Worm (Caenorhabditis elegans): Measurements from ENCODE around the gene F59B2.13.
"Not testable (repeated sequence)": the region's sequence is repeated elsewhere in the genome, so short reads cannot be mapped to it uniquely, and the experiment has no call there.

Gene F59B2.13

ce11 chrIII:9001899-9002298, 25.0 kb downstream of the F59B2.13 start, which contains the start of gene rpn-6.2:
rpn-6.2 (minus strand) TSS chrIII:9001999.
- TF ChIP-seq ceh-82 (tag; optimal IDR thresholded peaks at IDR 0.05): no peak
- TF ChIP-seq nhr-76 (tag; optimal IDR thresholded peaks at IDR 0.05): no peak
- TF ChIP-seq mdl-1 (tag; optimal IDR thresholded peaks at IDR 0.05): no peak
- no peak for TF ChIP-seq fos-1 (tag; optimal IDR thresholded peaks at IDR 0.05)
- no peak for TF ChIP-seq jun-1 (tag; optimal IDR thresholded peaks at IDR 0.05)
- no peak for TF ChIP-seq ztf-11 (tag; optimal IDR thresholded peaks at IDR 0.05)
- no peak for TF ChIP-seq elt-1 (tag; optimal IDR thresholded peaks at IDR 0.05)
- no peak for TF ChIP-seq nhr-67 (tag; optimal IDR thresholded peaks at IDR 0.05)
- TF ChIP-seq mml-1 (tag; optimal IDR thresholded peaks at IDR 0.05): no peak

ce11 chrIII:9001491-9001890, 25.4 kb downstream of the F59B2.13 start:
- no peak for TF ChIP-seq unc-62 (GFP tag; optimal IDR thresholded peaks at IDR 0.05)
- no peak for TF ChIP-seq ztf-4 (tag; optimal IDR thresholded peaks at IDR 0.05)
- no peak for TF ChIP-seq nhr-76 (tag; optimal IDR thresholded peaks at IDR 0.05)

ce11 chrIII:8999508-8999907, 27.3 kb downstream of the F59B2.13 start, which contains the start of gene F59B2.3:
F59B2.3 (minus strand) TSS chrIII:8999766.
- peak; percentile 5 for TF ChIP-seq elt-2 (tag; optimal IDR thresholded peaks at IDR 0.05)
- no peak for TF ChIP-seq sea-2 (GFP tag; optimal IDR thresholded peaks at IDR 0.05)

ce11 chrIII:8998884-8999283, 28.0 kb downstream of the F59B2.13 start:
- no peak for TF ChIP-seq ztf-4 (tag; optimal IDR thresholded peaks at IDR 0.05)
- TF ChIP-seq hmg-11 (tag; optimal IDR thresholded peaks at IDR 0.05): peak; percentile 19

ce11 chrIII:8997821-8998220, 29.0 kb downstream of the F59B2.13 start:
- TF ChIP-seq elt-2 (tag; optimal IDR thresholded peaks at IDR 0.05) (peak; percentile 79), fos-1 (tag; optimal IDR thresholded peaks at IDR 0.05) (no peak), pqm-1 (tag; optimal IDR thresholded peaks at IDR 0.05) (peak; percentile 47)

ce11 chrIII:8996686-8997085, 30.2 kb downstream of the F59B2.13 start, which contains the start of gene skat-1:
skat-1 (minus strand) TSS chrIII:8996786.
- TF ChIP-seq ZK546.5 (tag; optimal IDR thresholded peaks at IDR 0.05): no peak
- no peak for TF ChIP-seq ceh-9 (tag; optimal IDR thresholded peaks at IDR 0.05)
- no peak for TF ChIP-seq elt-1 (tag; optimal IDR thresholded peaks at IDR 0.05)
- TF ChIP-seq ceh-16 (tag; optimal IDR thresholded peaks at IDR 0.05): no peak
- TF ChIP-seq mdl-1 (tag; optimal IDR thresholded peaks at IDR 0.05): no peak
- no peak for TF ChIP-seq pqm-1 (tag; optimal IDR thresholded peaks at IDR 0.05)
- no peak for TF ChIP-seq nhr-23 (tag; optimal IDR thresholded peaks at IDR 0.05)
- no peak for TF ChIP-seq unc-39 (tag; optimal IDR thresholded peaks at IDR 0.05)
- no peak for TF ChIP-seq unc-62 (GFP tag; optimal IDR thresholded peaks at IDR 0.05)
- no peak for TF ChIP-seq lin-15B (tag; optimal IDR thresholded peaks at IDR 0.05)
- no peak for TF ChIP-seq zag-1 (tag; optimal IDR thresholded peaks at IDR 0.05)
- no peak for TF ChIP-seq sea-2 (GFP tag; optimal IDR thresholded peaks at IDR 0.05)
- no peak for TF ChIP-seq nhr-237 (tag; optimal IDR thresholded peaks at IDR 0.05)
- no peak for TF ChIP-seq jun-1 (tag; optimal IDR thresholded peaks at IDR 0.05)

- TF ChIP-seq mml-1, daf-12, lin-39 (tag; optimal IDR thresholded peaks at IDR 0.05): not testable (repeated sequence)
Measured at ce11 chrIII:8989752-8990151, 37.1 kb downstream of the F59B2.13 start, which contains the start of gene R08D7.7. R08D7.7 (plus strand) TSS chrIII:8990052.

ce11 chrIII:8988544-8988943, 38.3 kb downstream of the F59B2.13 start:
- TF ChIP-seq lin-15B (tag; optimal IDR thresholded peaks at IDR 0.05) (no peak), elt-1 (tag; optimal IDR thresholded peaks at IDR 0.05) (no peak), nhr-67 (tag; optimal IDR thresholded peaks at IDR 0.05) (no peak), nhr-237 (tag; optimal IDR thresholded peaks at IDR 0.05) (no peak), lin-39 (tag; optimal IDR thresholded peaks at IDR 0.05) (peak; percentile 15)

ce11 chrIII:8988061-8988460, 38.8 kb downstream of the F59B2.13 start:
- TF ChIP-seq mdl-1 (tag; optimal IDR thresholded peaks at IDR 0.05) (no peak), daf-12 (tag; optimal IDR thresholded peaks at IDR 0.05) (no peak), nhr-11 (tag; optimal IDR thresholded peaks at IDR 0.05) (no peak), ceh-82 (tag; optimal IDR thresholded peaks at IDR 0.05) (no peak), fkh-10 (GFP tag; optimal IDR thresholded peaks at IDR 0.05) (no peak), nhr-28 (tag; optimal IDR thresholded peaks at IDR 0.05) (no peak), unc-39 (tag; optimal IDR thresholded peaks at IDR 0.05) (no peak), R02D3.7 (tag; optimal IDR thresholded peaks at IDR 0.05) (no peak), nhr-25 (tag; optimal IDR thresholded peaks at IDR 0.05) (no peak), egl-5 (tag; optimal IDR thresholded peaks at IDR 0.05) (no peak), mml-1 (tag; optimal IDR thresholded peaks at IDR 0.05) (no peak), fos-1 (tag; optimal IDR thresholded peaks at IDR 0.05) (no peak), aly-2 (tag; optimal IDR thresholded peaks at IDR 0.05) (no peak), elt-2 (tag; optimal IDR thresholded peaks at IDR 0.05) (no peak), elt-1 (tag; optimal IDR thresholded peaks at IDR 0.05) (no peak)

Data from whole organism, L3 larva.